Worm (Caenorhabditis elegans): ENCODE results near the gene C16C8.11.

ce11 chrII:3477171-3477570 lies 23.7 kb downstream of the C16C8.11 start, which contains the start of gene fbxb-104:
- no peak for TF ChIP-seq egl-27 (tag; optimal IDR thresholded peaks at IDR 0.05)
- no peak for TF ChIP-seq unc-62 (GFP tag; optimal IDR thresholded peaks at IDR 0.05)
- no peak for TF ChIP-seq nhr-237 (tag; optimal IDR thresholded peaks at IDR 0.05)
- no peak for TF ChIP-seq pha-4 (tag; optimal IDR thresholded peaks at IDR 0.05)
- TF ChIP-seq ztf-11 (tag; optimal IDR thresholded peaks at IDR 0.05) = no peak
- TF ChIP-seq nhr-43 (tag; optimal IDR thresholded peaks at IDR 0.05; ENCODE audit: poor library complexity, severe bottlenecking) = no peak
- TF ChIP-seq mdl-1 (tag; optimal IDR thresholded peaks at IDR 0.05) = no peak
- no peak for TF ChIP-seq nhr-23 (tag; optimal IDR thresholded peaks at IDR 0.05)
- no peak for TF ChIP-seq zag-1 (tag; optimal IDR thresholded peaks at IDR 0.05)
- TF ChIP-seq ama-1 (optimal IDR thresholded peaks at IDR 0.05) = no peak
- TF ChIP-seq ztf-4 (tag; optimal IDR thresholded peaks at IDR 0.05) = no peak
- TF ChIP-seq skn-1 (tag; optimal IDR thresholded peaks at IDR 0.05) = no peak
- TF ChIP-seq nhr-11 (tag; optimal IDR thresholded peaks at IDR 0.05) = no peak
